Worm (Caenorhabditis elegans) whole organism, L1 larva: ENCODE measurements around the gene nid-1.

Experiments used
- C04F5.9 ChIP-seq: sonication (generic microtip); optimal IDR thresholded peaks from 2 replicates; lab custom pipeline; 2016; ENCODE audit warnings: missing genetic modification characterization, missing compliant biosample characterization
- F16B12.6 ChIP-seq: fragments of 150-350 bp; optimal IDR thresholded peaks from 2 replicates; lab custom pipeline; 2014; ENCODE audit warnings: missing biosample characterization, missing genetic modification characterization
- blmp-1 ChIP-seq: fragments of 150-350 bp; optimal IDR thresholded peaks from 2 replicates; lab custom pipeline; 2014; ENCODE audit warnings: missing biosample characterization, missing genetic modification characterization
- ceh-8 ChIP-seq: fragments of 200-800 bp; sonication (Bioruptor generic); optimal IDR thresholded peaks from 2 replicates; lab custom pipeline; 2018; ENCODE audit warnings: mild to moderate bottlenecking, missing genetic modification characterization, moderate library complexity, missing compliant biosample characterization
- ceh-82 ChIP-seq, 3 experiments: fragments of 150-350 bp in 1 of 3; sonication (generic microtip) in 2 of 3; optimal IDR thresholded peaks; 2 replicates each; lab custom pipeline; 2014 to 2017; ENCODE audit warnings: missing biosample characterization in 3 of 3, missing genetic modification characterization in 3 of 3
- ceh-88 ChIP-seq: fragments of 200-800 bp; sonication (Bioruptor generic); IDR thresholded peaks from 2 replicates; pipeline ENCODE4 v1.3.6; 2022; ENCODE audit warnings: missing genetic modification characterization, missing compliant biosample characterization
- ceh-90 ChIP-seq: sonication (generic microtip); optimal IDR thresholded peaks from 2 replicates; lab custom pipeline; 2016; ENCODE audit warnings: missing genetic modification characterization, missing compliant biosample characterization
- dsc-1 ChIP-seq: sonication (generic microtip); optimal IDR thresholded peaks from 2 replicates; lab custom pipeline; 2016; ENCODE audit warnings: mild to moderate bottlenecking, missing genetic modification characterization, missing compliant biosample characterization
- efl-1 ChIP-seq, 4 experiments: fragments of 150-350 bp; optimal IDR thresholded peaks in 3 of 4; peaks in 1 of 4; 1 replicate in 1 of 4; 2 replicates in 3 of 4; lab custom pipeline; 2014; ENCODE audit warnings: missing biosample characterization in 2 of 4, missing genetic modification characterization in 2 of 4, missing genetic modification reagents in 2 of 4
- efl-3 ChIP-seq: fragments of 200-800 bp; sonication (Bioruptor generic); optimal IDR thresholded peaks from 2 replicates; lab custom pipeline; 2018; ENCODE audit warnings: mild to moderate bottlenecking, missing genetic modification characterization, missing compliant biosample characterization
- egl-27 ChIP-seq, 2 experiments: fragments of 150-350 bp in 1 of 2; sonication (generic microtip); optimal IDR thresholded peaks; 3 replicates each; lab custom pipeline; 2017 to 2018; ENCODE audit warnings: missing biosample characterization in 2 of 2, missing genetic modification characterization in 2 of 2, missing genetic modification reagents in 2 of 2
- elt-2 ChIP-seq: sonication (generic microtip); optimal IDR thresholded peaks from 2 replicates; lab custom pipeline; 2016; ENCODE audit warnings: missing genetic modification characterization, mild to moderate bottlenecking, inconsistent platforms, missing compliant biosample characterization, missing genetic modification reagents
- hlh-4 ChIP-seq: sonication (generic microtip); optimal IDR thresholded peaks from 2 replicates; lab custom pipeline; 2016; ENCODE audit warnings: mild to moderate bottlenecking, missing genetic modification characterization, missing compliant biosample characterization
- irx-1 ChIP-seq: sonication (generic microtip); optimal IDR thresholded peaks from 2 replicates; lab custom pipeline; 2016; ENCODE audit warnings: missing genetic modification characterization, missing compliant biosample characterization
- lin-13 ChIP-seq: fragments of 150-350 bp; optimal IDR thresholded peaks from 2 replicates; lab custom pipeline; 2014; ENCODE audit warnings: missing biosample characterization, missing genetic modification reagents, missing genetic modification characterization
- lin-14 ChIP-seq: fragments of 200-800 bp; sonication (Bioruptor generic); optimal IDR thresholded peaks from 2 replicates; lab custom pipeline; 2018; ENCODE audit warnings: mild to moderate bottlenecking, missing genetic modification characterization, moderate library complexity, missing compliant biosample characterization
- lin-35 ChIP-seq, 2 experiments: fragments of 150-350 bp; optimal IDR thresholded peaks; 2 replicates each; lab custom pipeline; 2014; ENCODE audit warnings: missing biosample characterization in 2 of 2, missing genetic modification characterization in 2 of 2, missing genetic modification reagents in 2 of 2
- mab-9 ChIP-seq: fragments of 200-800 bp; sonication (Bioruptor generic); IDR thresholded peaks from 2 replicates; pipeline ENCODE4 v1.3.6; 2022; ENCODE audit warnings: missing genetic modification reagents, missing genetic modification characterization, missing compliant biosample characterization
- mdl-1 ChIP-seq, 2 experiments: fragments of 150-350 bp; optimal IDR thresholded peaks; 2 replicates each; lab custom pipeline; 2014 to 2017; ENCODE audit warnings: missing biosample characterization in 2 of 2, missing genetic modification characterization in 2 of 2, inconsistent platforms in 1 of 2
- mep-1 ChIP-seq: fragments of 150-350 bp; optimal IDR thresholded peaks from 2 replicates; lab custom pipeline; 2014; ENCODE audit warnings: missing biosample characterization, missing genetic modification characterization
- nhr-19 ChIP-seq: fragments of 200-800 bp; sonication (Bioruptor generic); conservative IDR thresholded peaks from 2 replicates; pipeline ENCODE4 v1.3.6; 2022; ENCODE audit warnings: missing genetic modification characterization, missing compliant biosample characterization
- nhr-71 ChIP-seq: sonication (generic microtip); optimal IDR thresholded peaks from 2 replicates; lab custom pipeline; 2016; ENCODE audit warnings: mild to moderate bottlenecking, missing genetic modification characterization, moderate library complexity, missing compliant biosample characterization
- nhr-84 ChIP-seq: sonication (generic microtip); optimal IDR thresholded peaks from 2 replicates; lab custom pipeline; 2017; ENCODE audit warnings: missing biosample characterization, missing genetic modification characterization
- nhr-85 ChIP-seq: sonication (generic microtip); peaks from one replicate; lab custom pipeline; 2016; ENCODE audit warnings: missing genetic modification characterization, inconsistent platforms, missing compliant biosample characterization
- sptf-1 ChIP-seq: fragments of 150-350 bp; optimal IDR thresholded peaks from 2 replicates; lab custom pipeline; 2014; ENCODE audit warnings: missing biosample characterization, missing genetic modification characterization
- sup-37 ChIP-seq: fragments of 200-800 bp; sonication (Bioruptor generic); optimal IDR thresholded peaks from 2 replicates; lab custom pipeline; 2018; ENCODE audit warnings: mild to moderate bottlenecking, missing genetic modification characterization, missing compliant biosample characterization
- tbx-2 ChIP-seq: sonication (generic microtip); optimal IDR thresholded peaks from 2 replicates; lab custom pipeline; 2016; ENCODE audit warnings: missing genetic modification characterization, missing compliant biosample characterization
- tlp-1 ChIP-seq: fragments of 150-350 bp; optimal IDR thresholded peaks from 2 replicates; lab custom pipeline; 2014; ENCODE audit warnings: missing biosample characterization, missing genetic modification characterization
- unc-86 ChIP-seq: sonication (generic microtip); optimal IDR thresholded peaks from 2 replicates; lab custom pipeline; 2016; ENCODE audit warnings: missing genetic modification characterization, missing compliant biosample characterization
- vab-15 ChIP-seq: sonication (generic microtip); optimal IDR thresholded peaks from 2 replicates; lab custom pipeline; 2017; ENCODE audit warnings: missing genotype, mild to moderate bottlenecking, missing genetic modification characterization, missing compliant biosample characterization
- xbp-1 ChIP-seq: sonication (generic microtip); optimal IDR thresholded peaks from 2 replicates; lab custom pipeline; 2016; ENCODE audit warnings: missing genetic modification characterization, missing compliant biosample characterization

Gene nid-1

ce11 chrV:12952287-12952686 is 42.4 kb downstream of the nid-1 start, which contains the start of gene pqn-68 (continued):
- TF ChIP-seq ceh-88 (GFP tag; lab: Robert Waterston, UW) (no peak), mab-9 (GFP tag; lab: Robert Waterston, UW) (no peak), sptf-1 (tag; lab: Kevin White, UChicago) (no peak), mdl-1 (tag; optimal IDR thresholded peaks at IDR 0.05; lab: Kevin White, UChicago) (no peak), tbx-2 (tag; lab: Kevin White, UChicago) (no peak), vab-15 (tag; lab: Kevin White, UChicago) (no peak), unc-86 (tag; lab: Kevin White, UChicago) (no peak), C04F5.9 (no peak), dsc-1 (tag; lab: Kevin White, UChicago) (no peak), lin-35 (GFP tag; optimal IDR thresholded peaks at IDR 0.05; lab: Kevin White, UChicago) (peak; percentile 33 to 48), ceh-8 (GFP tag; lab: Kevin White, UChicago) (no peak), ceh-90 (tag; lab: Kevin White, UChicago) (no peak), F16B12.6 (no peak), nhr-85 (no peak)
- TF ChIP-seq, all 84 proteins: peak for 14

- TF ChIP-seq ceh-88 (GFP tag; lab: Robert Waterston, UW) (no peak), irx-1 (no peak), lin-35 (GFP tag; optimal IDR thresholded peaks at IDR 0.05; lab: Kevin White, UChicago) (no peak), nhr-85 (no peak), ceh-82 (tag; optimal IDR thresholded peaks at IDR 0.05; lab: Kevin White, UChicago) (no peak), nhr-84 (tag; lab: Kevin White, UChicago) (no peak)
Measured at ce11 chrV:12953702-12954101, 43.8 kb downstream of the nid-1 start, which contains the start of gene eif-3.K. TSS of gene eif-3.K (plus strand) at chrV:12954002.

ce11 chrV:12954261-12954660 is 44.4 kb downstream of the nid-1 start:
- TF ChIP-seq efl-1 (optimal IDR thresholded peaks at IDR 0.05; lab: Kevin White, UChicago) (no peak), efl-1 (GFP tag; optimal IDR thresholded peaks at IDR 0.05 in 1 of 2; lab: Kevin White, UChicago) (peak in 1 of 2 experiments; percentile 69), ceh-8 (GFP tag; lab: Kevin White, UChicago) (no peak)

- no peak for TF ChIP-seq elt-2 (tag; lab: Kevin White, UChicago)
- no peak for TF ChIP-seq efl-1 (optimal IDR thresholded peaks at IDR 0.05; lab: Kevin White, UChicago)
- peak in 1 of 2 experiments; percentile 65 for TF ChIP-seq efl-1 (GFP tag; optimal IDR thresholded peaks at IDR 0.05 in 1 of 2; lab: Kevin White, UChicago)
- TF ChIP-seq blmp-1 = peak; percentile 83
- peak; percentile 80 for TF ChIP-seq lin-14 (GFP tag; lab: Kevin White, UChicago)
Measured at ce11 chrV:12961085-12961560, 51.2 kb downstream of the nid-1 start, which contains the start of gene mpst-7. TSS of gene mpst-7 (minus strand) at chrV:12961135.

ce11 chrV:12963192-12963591 is 53.3 kb downstream of the nid-1 start, which contains the start of gene hrg-9:
TSS of gene hrg-9 (minus strand) at chrV:12963343.
- TF ChIP-seq egl-27 (tag; optimal IDR thresholded peaks at IDR 0.05; lab: Kevin White, UChicago) = no peak
- no peak for TF ChIP-seq efl-1 (optimal IDR thresholded peaks at IDR 0.05; lab: Kevin White, UChicago)
- peak in 1 of 2 experiments; percentile 70 for TF ChIP-seq efl-1 (GFP tag; optimal IDR thresholded peaks at IDR 0.05 in 1 of 2; lab: Kevin White, UChicago)
- TF ChIP-seq sup-37 (GFP tag; lab: Kevin White, UChicago) = no peak
- TF ChIP-seq nhr-71 = peak; percentile 24
- no peak for TF ChIP-seq nhr-19 (GFP tag; lab: Robert Waterston, UW)
- TF ChIP-seq tlp-1 (tag; lab: Kevin White, UChicago) = no peak
- peak; percentile 9 for TF ChIP-seq blmp-1
- peak; percentile 31 for TF ChIP-seq mep-1 (tag; lab: Kevin White, UChicago)
- no peak for TF ChIP-seq hlh-4 (tag; lab: Kevin White, UChicago)
- TF ChIP-seq lin-14 (GFP tag; lab: Kevin White, UChicago) = peak; percentile 45
- TF ChIP-seq elt-2 (tag; lab: Kevin White, UChicago) = peak; percentile 47
- TF ChIP-seq lin-13 (GFP tag; lab: Kevin White, UChicago) = no peak
- no peak for TF ChIP-seq efl-3
- no peak for TF ChIP-seq xbp-1 (tag; lab: Kevin White, UChicago)
- no peak for TF ChIP-seq irx-1
